Worm (Caenorhabditis elegans): ENCODE results near the gene ZK1307.4.

Gene ZK1307.4

ce11 chrII:9605336-9605735, 46.3 kb downstream of the ZK1307.4 start, which contains the start of gene nhr-19:
nhr-19 (minus strand) TSS chrII:9605526.
- TF ChIP-seq ceh-36 (tag; optimal IDR thresholded peaks at IDR 0.05) (no peak), aly-1 (tag; optimal IDR thresholded peaks at IDR 0.05) (no peak), pes-1 (GFP tag; IDR thresholded peaks at IDR 0.05) (no peak), tbx-37 (GFP tag; conservative IDR thresholded peaks at IDR 0.05) (no peak)

- TF ChIP-seq B0310.2 (tag; optimal IDR thresholded peaks at IDR 0.05) = no peak
- TF ChIP-seq F13C5.2 (tag; optimal IDR thresholded peaks at IDR 0.05) = no peak
- no peak for TF ChIP-seq tbx-37 (GFP tag; conservative IDR thresholded peaks at IDR 0.05)
- no peak for TF ChIP-seq aly-1 (tag; optimal IDR thresholded peaks at IDR 0.05)
- TF ChIP-seq sea-1 (GFP tag; conservative IDR thresholded peaks at IDR 0.05) = no peak
- TF ChIP-seq hnd-1 (tag; optimal IDR thresholded peaks at IDR 0.05) = no peak
Observed at ce11 chrII:9604685-9605084, 46.9 kb downstream of the ZK1307.4 start.

- TF ChIP-seq hmg-4 (GFP tag; optimal IDR thresholded peaks at IDR 0.05) (no peak), hnd-1 (tag; optimal IDR thresholded peaks at IDR 0.05) (no peak)
Observed at ce11 chrII:9604063-9604462, 47.5 kb downstream of the ZK1307.4 start.

ce11 chrII:9603419-9603818, 48.2 kb downstream of the ZK1307.4 start:
- TF ChIP-seq F13C5.2 (tag; optimal IDR thresholded peaks at IDR 0.05) (no peak), sea-1 (GFP tag; conservative IDR thresholded peaks at IDR 0.05) (no peak), pes-1 (GFP tag; IDR thresholded peaks at IDR 0.05) (no peak), tbx-37 (GFP tag; conservative IDR thresholded peaks at IDR 0.05) (no peak)

ce11 chrII:9602566-9602965, 49.0 kb downstream of the ZK1307.4 start:
- TF ChIP-seq ets-7 (tag; optimal IDR thresholded peaks at IDR 0.05) (no peak), pes-1 (GFP tag; IDR thresholded peaks at IDR 0.05) (no peak), tbx-11 (GFP tag; IDR thresholded peaks at IDR 0.05) (no peak), ceh-36 (tag; optimal IDR thresholded peaks at IDR 0.05) (no peak), B0310.2 (tag; optimal IDR thresholded peaks at IDR 0.05) (no peak), flt-1 (GFP tag; IDR thresholded peaks at IDR 0.05) (no peak), tbx-37 (GFP tag; conservative IDR thresholded peaks at IDR 0.05) (no peak), ama-1 (optimal IDR thresholded peaks at IDR 0.05) (no peak), aly-1 (tag; optimal IDR thresholded peaks at IDR 0.05) (no peak), sea-1 (GFP tag; conservative IDR thresholded peaks at IDR 0.05) (no peak), scrt-1 (GFP tag; IDR thresholded peaks at IDR 0.05) (no peak), hnd-1 (tag; optimal IDR thresholded peaks at IDR 0.05) (no peak), hmbx-1 (tag; optimal IDR thresholded peaks at IDR 0.05) (no peak), hmg-4 (GFP tag; optimal IDR thresholded peaks at IDR 0.05) (no peak), tra-4 (tag; optimal IDR thresholded peaks at IDR 0.05) (no peak), ceh-13 (GFP tag; optimal IDR thresholded peaks at IDR 0.05) (no peak)

ce11 chrII:9601679-9602078, 49.9 kb downstream of the ZK1307.4 start:
- TF ChIP-seq ama-1 (optimal IDR thresholded peaks at IDR 0.05) (no peak), ceh-13 (GFP tag; optimal IDR thresholded peaks at IDR 0.05) (no peak)

ce11 chrII:9601069-9601468, 50.5 kb downstream of the ZK1307.4 start:
- TF ChIP-seq pes-1 (GFP tag; IDR thresholded peaks at IDR 0.05) (no peak), ets-7 (tag; optimal IDR thresholded peaks at IDR 0.05) (no peak), ceh-36 (tag; optimal IDR thresholded peaks at IDR 0.05) (no peak), aly-1 (tag; optimal IDR thresholded peaks at IDR 0.05) (no peak), hmbx-1 (tag; optimal IDR thresholded peaks at IDR 0.05) (no peak), F13C5.2 (tag; optimal IDR thresholded peaks at IDR 0.05) (no peak), flt-1 (GFP tag; IDR thresholded peaks at IDR 0.05) (no peak), ceh-13 (GFP tag; optimal IDR thresholded peaks at IDR 0.05) (no peak), hmg-4 (GFP tag; optimal IDR thresholded peaks at IDR 0.05) (no peak), tbx-37 (GFP tag; conservative IDR thresholded peaks at IDR 0.05) (no peak), sea-1 (GFP tag; conservative IDR thresholded peaks at IDR 0.05) (no peak), hnd-1 (tag; optimal IDR thresholded peaks at IDR 0.05) (no peak), tra-4 (tag; optimal IDR thresholded peaks at IDR 0.05) (no peak), ama-1 (optimal IDR thresholded peaks at IDR 0.05) (no peak), tbx-11 (GFP tag; IDR thresholded peaks at IDR 0.05) (no peak), B0310.2 (tag; optimal IDR thresholded peaks at IDR 0.05) (no peak), scrt-1 (GFP tag; IDR thresholded peaks at IDR 0.05) (no peak)
